Worm (Caenorhabditis elegans): ENCODE results near the gene C37C3.10.

ce11 chrV:7899761-7900160 lies 36.9 kb upstream of the C37C3.10 start, which contains the start of gene F40A3.7:
- TF ChIP-seq ama-1 (optimal IDR thresholded peaks at IDR 0.05) (no peak), tra-4 (tag; optimal IDR thresholded peaks at IDR 0.05) (no peak), flt-1 (GFP tag; IDR thresholded peaks at IDR 0.05) (no peak), scrt-1 (GFP tag; IDR thresholded peaks at IDR 0.05) (no peak), aly-1 (tag; optimal IDR thresholded peaks at IDR 0.05) (no peak), hmg-4 (GFP tag; optimal IDR thresholded peaks at IDR 0.05) (no peak)
